Fruit fly (Drosophila melanogaster): Measurements from ENCODE around the gene tzn.

tzn gene

dm6 chr3L:20767227-20767626, 31.2 kb upstream of the tzn start:
- TF ChIP-seq pad (GFP tag; optimal IDR thresholded peaks at IDR 0.05): no peak
- no peak for TF ChIP-seq CG5204 (GFP tag; optimal IDR thresholded peaks at IDR 0.05)
- TF ChIP-seq cic (GFP tag; optimal IDR thresholded peaks at IDR 0.05): no peak
- no peak for TF ChIP-seq CG14711 (tag; optimal IDR thresholded peaks at IDR 0.05)
- TF ChIP-seq CG1620 (GFP tag; optimal IDR thresholded peaks at IDR 0.05): no peak
- TF ChIP-seq Mnt (GFP tag; optimal IDR thresholded peaks at IDR 0.05): no peak
- no peak for TF ChIP-seq Crg-1 (GFP tag; optimal IDR thresholded peaks at IDR 0.05)
- no peak for TF ChIP-seq toe (GFP tag; optimal IDR thresholded peaks at IDR 0.05)
- no peak for TF ChIP-seq CG11617 (GFP tag; optimal IDR thresholded peaks at IDR 0.05)
- TF ChIP-seq ovo (GFP tag; optimal IDR thresholded peaks at IDR 0.05): no peak
- TF ChIP-seq bab1 (GFP tag; optimal IDR thresholded peaks at IDR 0.05): no peak
- no peak for TF ChIP-seq Hr96 (GFP tag; optimal IDR thresholded peaks at IDR 0.05)
- no peak for TF ChIP-seq tj (GFP tag; optimal IDR thresholded peaks at IDR 0.05)
- TF ChIP-seq kay (GFP tag; ENCODE audit: borderline replicate concordance): no peak
- no peak for TF ChIP-seq Clk (GFP tag; optimal IDR thresholded peaks at IDR 0.05)
- no peak for TF ChIP-seq CG33017 (tag; optimal IDR thresholded peaks at IDR 0.05)
- no peak for TF ChIP-seq CG12768 (GFP tag; optimal IDR thresholded peaks at IDR 0.05)
- no peak for TF ChIP-seq cnc (optimal IDR thresholded peaks at IDR 0.05)
- no peak for TF ChIP-seq CG7101 (tag; optimal IDR thresholded peaks at IDR 0.05)
- TF ChIP-seq CG7045 (GFP tag; optimal IDR thresholded peaks at IDR 0.05): no peak

- TF ChIP-seq CG33017 (tag; optimal IDR thresholded peaks at IDR 0.05): no peak
- peak; percentile 18 for TF ChIP-seq Mnt (GFP tag; optimal IDR thresholded peaks at IDR 0.05)
- no peak for TF ChIP-seq CG12768 (GFP tag; optimal IDR thresholded peaks at IDR 0.05)
- TF ChIP-seq bab1 (GFP tag; optimal IDR thresholded peaks at IDR 0.05): peak; percentile 17
- TF ChIP-seq tj (GFP tag; optimal IDR thresholded peaks at IDR 0.05): no peak
- TF ChIP-seq CG11617 (GFP tag; optimal IDR thresholded peaks at IDR 0.05): peak; percentile 17
- no peak for TF ChIP-seq ovo (GFP tag; optimal IDR thresholded peaks at IDR 0.05)
- TF ChIP-seq Clk (GFP tag; optimal IDR thresholded peaks at IDR 0.05): no peak
- no peak for TF ChIP-seq CG7045 (GFP tag; optimal IDR thresholded peaks at IDR 0.05)
- peak; percentile 66 for TF ChIP-seq kay (GFP tag; ENCODE audit: borderline replicate concordance)
- TF ChIP-seq cnc (optimal IDR thresholded peaks at IDR 0.05): no peak
- TF ChIP-seq pad (GFP tag; optimal IDR thresholded peaks at IDR 0.05): no peak
- no peak for TF ChIP-seq CG14711 (tag; optimal IDR thresholded peaks at IDR 0.05)
- no peak for TF ChIP-seq Hr96 (GFP tag; optimal IDR thresholded peaks at IDR 0.05)
- TF ChIP-seq cic (GFP tag; optimal IDR thresholded peaks at IDR 0.05): no peak
- no peak for TF ChIP-seq CG7101 (tag; optimal IDR thresholded peaks at IDR 0.05)
- no peak for TF ChIP-seq toe (GFP tag; optimal IDR thresholded peaks at IDR 0.05)
These were observed 29.1 kb upstream of the tzn start, which contains the start of the genes CG4074 and CG4186 for dm6 chr3L:20769350-20769749. Gene CG4074, minus strand, starts transcription at chr3L:20769500. Gene CG4186, plus strand, starts transcription at chr3L:20769586.

- TF ChIP-seq kay (GFP tag; ENCODE audit: borderline replicate concordance): peak; percentile 66
- peak; percentile 77 for TF ChIP-seq Mnt (GFP tag; optimal IDR thresholded peaks at IDR 0.05)
- peak; percentile 28 for TF ChIP-seq Crg-1 (GFP tag; optimal IDR thresholded peaks at IDR 0.05)
- no peak for TF ChIP-seq CG11617 (GFP tag; optimal IDR thresholded peaks at IDR 0.05)
- TF ChIP-seq CG7101 (tag; optimal IDR thresholded peaks at IDR 0.05): peak; percentile 9
- peak; percentile 63 for TF ChIP-seq toe (GFP tag; optimal IDR thresholded peaks at IDR 0.05)
- TF ChIP-seq CG7045 (GFP tag; optimal IDR thresholded peaks at IDR 0.05): no peak
- peak; percentile 13 for TF ChIP-seq CG1620 (GFP tag; optimal IDR thresholded peaks at IDR 0.05)
- TF ChIP-seq tj (GFP tag; optimal IDR thresholded peaks at IDR 0.05): peak; percentile 2
These were observed 27.2 kb upstream of the tzn start, which contains the start of the genes CG4042 and Pitslre for dm6 chr3L:20771001-20771890. Gene CG4042, minus strand, starts transcription at chr3L:20771507. Gene Pitslre, plus strand, starts transcription at chr3L:20771528.

- TF ChIP-seq tj (GFP tag; optimal IDR thresholded peaks at IDR 0.05) (no peak), CG14711 (tag; optimal IDR thresholded peaks at IDR 0.05) (peak; percentile 58), Crg-1 (GFP tag; optimal IDR thresholded peaks at IDR 0.05) (peak; percentile 30), CG33017 (tag; optimal IDR thresholded peaks at IDR 0.05) (peak; percentile 65), CG7101 (tag; optimal IDR thresholded peaks at IDR 0.05) (peak; percentile 70), CG11617 (GFP tag; optimal IDR thresholded peaks at IDR 0.05) (peak; percentile 47), cic (GFP tag; optimal IDR thresholded peaks at IDR 0.05) (no peak), Clk (GFP tag; optimal IDR thresholded peaks at IDR 0.05) (peak; percentile 31), bab1 (GFP tag; optimal IDR thresholded peaks at IDR 0.05) (peak; percentile 85), Mnt (GFP tag; optimal IDR thresholded peaks at IDR 0.05) (peak; percentile 22), Hr96 (GFP tag; optimal IDR thresholded peaks at IDR 0.05) (no peak), kay (GFP tag; ENCODE audit: borderline replicate concordance) (peak; percentile 90), toe (GFP tag; optimal IDR thresholded peaks at IDR 0.05) (no peak), CG1620 (GFP tag; optimal IDR thresholded peaks at IDR 0.05) (peak; percentile 39), cnc (optimal IDR thresholded peaks at IDR 0.05) (no peak), CG12768 (GFP tag; optimal IDR thresholded peaks at IDR 0.05) (peak; percentile 50), CG7045 (GFP tag; optimal IDR thresholded peaks at IDR 0.05) (peak; percentile 65), CG5204 (GFP tag; optimal IDR thresholded peaks at IDR 0.05) (no peak)
These were observed 26.4 kb upstream of the tzn start for dm6 chr3L:20771891-20772646.

- TF ChIP-seq CG14711 (tag; optimal IDR thresholded peaks at IDR 0.05) (no peak), CG33017 (tag; optimal IDR thresholded peaks at IDR 0.05) (no peak), kay (GFP tag; ENCODE audit: borderline replicate concordance) (no peak), cic (GFP tag; optimal IDR thresholded peaks at IDR 0.05) (no peak), cnc (optimal IDR thresholded peaks at IDR 0.05) (no peak), CG7045 (GFP tag; optimal IDR thresholded peaks at IDR 0.05) (no peak)
These were observed 25.8 kb upstream of the tzn start for dm6 chr3L:20772647-20773015.
